Fruit fly (Drosophila melanogaster) whole organism, embryonic: ENCODE data around the gene CG6425.

Experiments used
- CG10209 ChIP-seq: fragments of 200-800 bp; sonication (Bioruptor generic); optimal IDR thresholded peaks from 3 replicates; lab custom pipeline; 2017; ENCODE audit warnings: missing biosample characterization, mild to moderate bottlenecking, missing genetic modification characterization, missing genetic modification reagents
- CG8924 ChIP-seq: fragments of 200-800 bp; optimal IDR thresholded peaks from 3 replicates; lab custom pipeline; 2019; ENCODE audit warnings: missing biosample characterization, mild to moderate bottlenecking, missing genetic modification characterization, moderate library complexity
- Mrtf ChIP-seq: fragments of 200-800 bp; sonication (Bioruptor generic); IDR thresholded peaks from 3 replicates; pipeline ENCODE4 v1.3.6; 2022; ENCODE audit warnings: missing biosample characterization, missing genetic modification characterization
- Six4 ChIP-seq: fragments of 200-800 bp; sonication (Bioruptor generic); optimal IDR thresholded peaks from 2 replicates; lab custom pipeline; 2016; ENCODE audit warnings: missing biosample characterization, missing genetic modification characterization
- Tbp ChIP-seq: fragments of >200 bp; optimal IDR thresholded peaks from 2 replicates; lab custom pipeline; 2018; ENCODE audit warnings: missing biosample characterization, missing genetic modification characterization
- caup ChIP-seq: fragments of 200-800 bp; sonication (Bioruptor generic); optimal IDR thresholded peaks from 3 replicates; lab custom pipeline; 2017; ENCODE audit warnings: missing biosample characterization, mild to moderate bottlenecking, missing genetic modification characterization, moderate library complexity; ENCODE audit not compliant: severe bottlenecking
- ind ChIP-seq: fragments of 200-800 bp; sonication (Bioruptor generic); optimal IDR thresholded peaks from 3 replicates; lab custom pipeline; 2016; ENCODE audit warnings: missing biosample characterization, missing genetic modification characterization

DNA sequence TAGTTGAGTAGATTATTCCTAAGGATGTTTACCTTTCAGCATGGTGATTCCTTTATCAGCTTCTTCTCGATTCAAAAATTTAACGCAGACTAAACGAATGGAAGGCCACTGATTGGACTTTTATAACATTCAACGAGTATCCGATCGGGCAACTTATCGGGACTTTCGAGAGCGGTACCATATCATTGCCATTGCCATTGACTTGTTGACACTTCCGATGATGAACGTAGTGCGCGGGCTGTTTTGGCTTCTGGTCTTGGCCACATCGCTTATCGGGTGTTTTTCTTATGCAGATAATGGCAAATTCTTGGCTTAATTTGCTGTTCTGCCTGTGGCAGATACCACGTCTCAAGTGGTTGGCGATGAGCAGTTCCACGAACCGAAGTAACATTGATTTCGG, 19.0 kb upstream of the CG6425 start, which contains the start of gene CG6403:
- no peak for TF ChIP-seq caup (GFP tag; lab: Kevin White, UChicago)
- no peak for TF ChIP-seq CG10209
- no peak for TF ChIP-seq Six4
- no peak for TF ChIP-seq Tbp (GFP tag; lab: Kevin White, UChicago)
- no peak for TF ChIP-seq Mrtf
- TF ChIP-seq CG8924, result no peak
- TF ChIP-seq ind, result no peak
